Fruit fly (Drosophila melanogaster): ENCODE data around the gene Tre1.

Gene Tre1

dm6 chrX:5646228-5646627 lies 33.5 kb downstream of the Tre1 start:
- TF ChIP-seq dsf (GFP tag; optimal IDR thresholded peaks at IDR 0.05; ENCODE audit: borderline replicate concordance), result no peak
- no peak for TF ChIP-seq Dfd (GFP tag; optimal IDR thresholded peaks at IDR 0.05)
- no peak for TF ChIP-seq lola (GFP tag; optimal IDR thresholded peaks at IDR 0.05)
- TF ChIP-seq Rel (GFP tag; optimal IDR thresholded peaks at IDR 0.05), result no peak
- no peak for TF ChIP-seq Rel (tag; optimal IDR thresholded peaks at IDR 0.05)
- no peak for TF ChIP-seq jim (GFP tag; optimal IDR thresholded peaks at IDR 0.05)
- peak; percentile 8 for TF ChIP-seq rgr (GFP tag; optimal IDR thresholded peaks at IDR 0.05)
- no peak for TF ChIP-seq N (GFP tag; optimal IDR thresholded peaks at IDR 0.05)
- no peak for TF ChIP-seq Hr83 (GFP tag; optimal IDR thresholded peaks at IDR 0.05; ENCODE audit: poor library complexity, severe bottlenecking)
- no peak for TF ChIP-seq Jra (GFP tag; optimal IDR thresholded peaks at IDR 0.05)
- TF ChIP-seq Myc (optimal IDR thresholded peaks at IDR 0.05), result no peak
- no peak for TF ChIP-seq brk (GFP tag; optimal IDR thresholded peaks at IDR 0.05)
- TF ChIP-seq Vsx2 (GFP tag; optimal IDR thresholded peaks at IDR 0.05; ENCODE audit: partially characterized antibody), result no peak
- TF ChIP-seq dl (GFP tag; optimal IDR thresholded peaks at IDR 0.05; ENCODE audit: insufficient read depth in 1 of 2, partially characterized antibody in 2 of 2), result no peak
- TF ChIP-seq tai (GFP tag; optimal IDR thresholded peaks at IDR 0.05), result no peak
- peak; percentile 28 for TF ChIP-seq h (GFP tag; optimal IDR thresholded peaks at IDR 0.05)
- no peak for TF ChIP-seq woc (GFP tag; optimal IDR thresholded peaks at IDR 0.05)
- TF ChIP-seq CG32264 (GFP tag; optimal IDR thresholded peaks at IDR 0.05), result no peak
- no peak for TF ChIP-seq OdsH (GFP tag; optimal IDR thresholded peaks at IDR 0.05)
- TF ChIP-seq Abd-B (GFP tag; optimal IDR thresholded peaks at IDR 0.05), result no peak
- no peak for TF ChIP-seq sage (GFP tag; optimal IDR thresholded peaks at IDR 0.05)
- no peak for TF ChIP-seq usp (GFP tag; optimal IDR thresholded peaks at IDR 0.05)
- peak; percentile 44 for TF ChIP-seq fru (GFP tag; optimal IDR thresholded peaks at IDR 0.05)
- TF ChIP-seq CrebA (GFP tag; optimal IDR thresholded peaks at IDR 0.05; ENCODE audit: borderline replicate concordance), result no peak
- no peak for TF ChIP-seq dmrt93B (GFP tag; optimal IDR thresholded peaks at IDR 0.05)
- peak; percentile 9 for TF ChIP-seq Sp1 (GFP tag; optimal IDR thresholded peaks at IDR 0.05)
- TF ChIP-seq GATAd (GFP tag; optimal IDR thresholded peaks at IDR 0.05), result no peak
- no peak for TF ChIP-seq pan (optimal IDR thresholded peaks at IDR 0.05)
- no peak for TF ChIP-seq sv (GFP tag; optimal IDR thresholded peaks at IDR 0.05)
- TF ChIP-seq Hnf4 (GFP tag; optimal IDR thresholded peaks at IDR 0.05), result no peak
- TF ChIP-seq CG9705 (GFP tag; optimal IDR thresholded peaks at IDR 0.05), result no peak
- TF ChIP-seq foxo (GFP tag; optimal IDR thresholded peaks at IDR 0.05), result peak in 1 of 2 experiments; percentile 33
- TF ChIP-seq Hr78 (GFP tag; optimal IDR thresholded peaks at IDR 0.05), result no peak
- peak; percentile 2 for TF ChIP-seq HLH106 (tag; optimal IDR thresholded peaks at IDR 0.05)
- TF ChIP-seq Dif (GFP tag; optimal IDR thresholded peaks at IDR 0.05; ENCODE audit: partially characterized antibody), result no peak
- TF ChIP-seq ey (GFP tag; optimal IDR thresholded peaks at IDR 0.05), result peak; percentile 22
- TF ChIP-seq psq (GFP tag; optimal IDR thresholded peaks at IDR 0.05), result no peak
- peak; percentile 4 for TF ChIP-seq br (GFP tag; optimal IDR thresholded peaks at IDR 0.05)
- no peak for TF ChIP-seq Mio (GFP tag; optimal IDR thresholded peaks at IDR 0.05)

- no peak for TF ChIP-seq CG32264 (GFP tag; optimal IDR thresholded peaks at IDR 0.05)
- TF ChIP-seq tai (GFP tag; optimal IDR thresholded peaks at IDR 0.05), result no peak
- peak; percentile 30 for TF ChIP-seq ey (GFP tag; optimal IDR thresholded peaks at IDR 0.05)
- no peak for TF ChIP-seq jim (GFP tag; optimal IDR thresholded peaks at IDR 0.05)
- TF ChIP-seq Hnf4 (GFP tag; optimal IDR thresholded peaks at IDR 0.05), result no peak
- TF ChIP-seq OdsH (GFP tag; optimal IDR thresholded peaks at IDR 0.05), result no peak
- TF ChIP-seq dmrt93B (GFP tag; optimal IDR thresholded peaks at IDR 0.05), result no peak
- no peak for TF ChIP-seq sv (GFP tag; optimal IDR thresholded peaks at IDR 0.05)
- TF ChIP-seq rgr (GFP tag; optimal IDR thresholded peaks at IDR 0.05), result peak; percentile 10
- TF ChIP-seq pan (optimal IDR thresholded peaks at IDR 0.05), result no peak
- TF ChIP-seq h (GFP tag; optimal IDR thresholded peaks at IDR 0.05), result peak; percentile 44
- no peak for TF ChIP-seq Abd-B (GFP tag; optimal IDR thresholded peaks at IDR 0.05)
- TF ChIP-seq HLH106 (tag; optimal IDR thresholded peaks at IDR 0.05), result no peak
- no peak for TF ChIP-seq brk (GFP tag; optimal IDR thresholded peaks at IDR 0.05)
- TF ChIP-seq br (GFP tag; optimal IDR thresholded peaks at IDR 0.05), result peak; percentile 20
- peak; percentile 42 for TF ChIP-seq psq (GFP tag; optimal IDR thresholded peaks at IDR 0.05)
- TF ChIP-seq Sp1 (GFP tag; optimal IDR thresholded peaks at IDR 0.05), result peak; percentile 26
- peak in 1 of 2 experiments; percentile 49 for TF ChIP-seq foxo (GFP tag; optimal IDR thresholded peaks at IDR 0.05)
- peak; percentile 62 for TF ChIP-seq fru (GFP tag; optimal IDR thresholded peaks at IDR 0.05)
These were observed 40.7 kb downstream of the Tre1 start for dm6 chrX:5639083-5639482.
